Worm (Caenorhabditis elegans): Measurements from ENCODE around the gene F12A10.9.

DNA sequence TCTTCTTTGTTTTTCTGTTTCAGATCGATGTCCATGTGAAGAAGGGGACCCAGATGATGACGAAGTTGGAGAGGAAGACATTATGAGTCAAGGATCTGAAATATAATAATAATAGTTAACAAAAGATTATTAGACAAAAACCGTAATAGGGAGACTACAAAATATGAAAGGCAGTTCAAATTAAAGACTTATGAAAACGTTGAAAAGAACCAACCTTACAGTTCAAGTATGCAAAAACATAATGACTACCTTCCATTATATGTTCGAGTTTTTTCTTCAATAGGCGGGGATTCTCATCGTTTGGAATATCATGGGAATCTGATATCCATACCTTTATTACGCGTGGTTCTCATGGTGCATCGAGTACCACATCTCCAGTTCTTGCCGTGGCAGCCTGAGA lies 35.2 kb downstream of the F12A10.9 start, which contains the start of gene hlh-26:
- TF ChIP-seq pha-4 (GFP tag; IDR thresholded peaks at IDR 0.05) = no peak
- no peak for TF ChIP-seq pha-4 (tag; optimal IDR thresholded peaks at IDR 0.05)
- no peak for TF ChIP-seq ceh-44 (GFP tag; IDR thresholded peaks at IDR 0.05)
- TF ChIP-seq snpc-4 (tag; optimal IDR thresholded peaks at IDR 0.05) = no peak
- TF ChIP-seq mxl-3 (GFP tag; optimal IDR thresholded peaks at IDR 0.05) = no peak
- no peak for TF ChIP-seq ceh-32 (tag; optimal IDR thresholded peaks at IDR 0.05; ENCODE audit: poor library complexity)
- no peak for TF ChIP-seq ama-1 (optimal IDR thresholded peaks at IDR 0.05)
- no peak for TF ChIP-seq gei-8 (GFP tag; optimal IDR thresholded peaks at IDR 0.05)
- TF ChIP-seq cey-2 (tag; optimal IDR thresholded peaks at IDR 0.05; ENCODE audit: borderline replicate concordance, insufficient read depth) = no peak
- no peak for TF ChIP-seq ceh-82 (tag; optimal IDR thresholded peaks at IDR 0.05)
